Fruit fly (Drosophila melanogaster): Measurements from ENCODE around the gene sl.

DNA sequence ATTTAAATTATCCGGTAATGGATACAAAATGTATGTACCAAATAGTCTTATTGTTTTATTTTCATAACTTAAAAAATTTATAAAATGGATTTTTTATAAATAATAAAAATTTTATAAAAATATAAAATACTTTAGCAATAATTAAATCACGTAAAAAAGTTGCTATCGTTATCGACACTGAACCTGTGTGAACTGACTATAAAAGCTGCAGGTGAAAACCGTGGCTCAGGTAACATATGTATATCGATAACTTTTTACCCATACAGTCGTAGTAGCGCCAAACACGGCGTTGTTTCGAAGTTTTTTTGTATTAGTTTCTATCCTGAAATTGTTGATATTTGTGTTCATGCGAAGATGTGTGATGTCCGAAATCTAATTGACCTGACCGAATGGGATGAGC, 46.5 kb upstream of the sl start, which contains the start of gene CG3679:
- TF ChIP-seq Sin3A (optimal IDR thresholded peaks at IDR 0.05) (no peak), h (optimal IDR thresholded peaks at IDR 0.05) (no peak), psq (optimal IDR thresholded peaks at IDR 0.05) (no peak), Myc (optimal IDR thresholded peaks at IDR 0.05) (no peak), insv (optimal IDR thresholded peaks at IDR 0.05) (no peak)

Data from Kc167 (cell line).